Fruit fly (Drosophila melanogaster) whole organism, embryonic: Measurements from ENCODE around the gene Kdm5.

ENCODE experiments used
- CG11504 ChIP-seq: fragments of 200-800 bp; sonication (Bioruptor generic); optimal IDR thresholded peaks from 3 replicates; lab custom pipeline; 2019; ENCODE audit warnings: missing biosample characterization, mild to moderate bottlenecking, missing genetic modification characterization, moderate library complexity
- CG15073 ChIP-seq: fragments of 200-800 bp; sonication (Bioruptor generic); optimal IDR thresholded peaks from 2 replicates; lab custom pipeline; 2016; ENCODE audit warnings: missing biosample characterization, missing genetic modification characterization
- lilli ChIP-seq: fragments of 200-800 bp; sonication (Bioruptor generic); optimal IDR thresholded peaks from 3 replicates; lab custom pipeline; 2016; ENCODE audit warnings: missing biosample characterization, missing genetic modification characterization

DNA sequence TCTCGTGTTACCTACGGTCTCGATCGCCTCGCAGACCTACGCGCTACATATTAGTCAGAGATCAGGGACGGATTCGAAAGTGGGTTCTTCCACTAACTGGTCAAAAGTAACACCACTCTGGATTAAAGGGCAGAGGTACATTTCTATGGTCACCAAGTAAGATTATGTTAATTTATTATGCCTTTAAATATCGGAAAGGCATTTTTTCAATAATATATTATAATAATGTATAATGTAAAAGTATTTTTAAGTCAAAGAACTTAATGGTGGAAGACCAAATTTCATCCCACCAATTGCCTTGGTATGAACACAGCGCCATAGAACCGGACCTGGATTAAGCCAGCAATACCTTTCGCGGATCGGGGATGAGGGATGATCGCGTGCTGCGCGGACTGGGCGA lies 23.5 kb upstream of the Kdm5 start:
- TF ChIP-seq CG11504 (tag; lab: Kevin White, UChicago) (no peak), CG15073 (GFP tag; lab: Kevin White, UChicago) (no peak), lilli (GFP tag; lab: Kevin White, UChicago) (no peak)
